Worm (Caenorhabditis elegans) whole organism, L3 larva: Measurements from ENCODE around the gene F13E9.19.

ENCODE experiments used
- aly-2 ChIP-seq: fragments of 150-350 bp; optimal IDR thresholded peaks from 2 replicates; lab custom pipeline; 2014; ENCODE audit warnings: missing biosample characterization, missing genetic modification characterization
- ceh-82 ChIP-seq: fragments of 150-350 bp; optimal IDR thresholded peaks from 2 replicates; lab custom pipeline; 2014; ENCODE audit warnings: missing biosample characterization, missing genetic modification characterization
- elt-3 ChIP-seq, 3 experiments: fragments of 150-350 bp in 1 of 3; sonication (generic microtip) in 2 of 3; optimal IDR thresholded peaks; 2 replicates in 2 of 3; 4 replicates in 1 of 3; lab custom pipeline; 2014 to 2017; ENCODE audit warnings: missing biosample characterization in 3 of 3, missing genetic modification characterization in 3 of 3
- fkh-10 ChIP-seq: sonication (generic microtip); optimal IDR thresholded peaks from 2 replicates; lab custom pipeline; 2017; ENCODE audit warnings: missing biosample characterization, missing genetic modification reagents, missing genetic modification characterization
- nhr-237 ChIP-seq: fragments of 150-350 bp; optimal IDR thresholded peaks from 2 replicates; lab custom pipeline; 2014; ENCODE audit warnings: missing biosample characterization, missing genetic modification characterization
- nhr-28 ChIP-seq: fragments of 150-350 bp; optimal IDR thresholded peaks from 2 replicates; lab custom pipeline; 2014; ENCODE audit warnings: missing biosample characterization, missing genetic modification characterization
- pqm-1 ChIP-seq: fragments of 150-350 bp; optimal IDR thresholded peaks from 2 replicates; lab custom pipeline; 2017; ENCODE audit warnings: missing biosample characterization, missing genetic modification characterization, inconsistent platforms
- skn-1 ChIP-seq: fragments of 150-350 bp; optimal IDR thresholded peaks from 2 replicates; lab custom pipeline; 2014; ENCODE audit warnings: missing biosample characterization, missing genetic modification characterization

- TF ChIP-seq skn-1 (tag; lab: Kevin White, UChicago) (no peak), pqm-1 (tag; lab: Kevin White, UChicago) (no peak), nhr-237 (tag; lab: Kevin White, UChicago) (no peak), nhr-28 (tag; lab: Kevin White, UChicago) (no peak), fkh-10 (GFP tag; lab: Kevin White, UChicago) (no peak), aly-2 (no peak), ceh-82 (tag; lab: Kevin White, UChicago) (no peak), elt-3 (tag; optimal IDR thresholded peaks at IDR 0.05; lab: Kevin White, UChicago) (no peak)
Observed at ce11 chrIV:10889820-10890462, 9.3 kb upstream of the F13E9.19 start, which contains the start of gene F13E9.15.
